Fruit fly (Drosophila melanogaster): ENCODE measurements around the gene drpr.
A peak's percentile ranks its signal among the peaks of the same experiment; 100 is the strongest.

drpr gene

DNA sequence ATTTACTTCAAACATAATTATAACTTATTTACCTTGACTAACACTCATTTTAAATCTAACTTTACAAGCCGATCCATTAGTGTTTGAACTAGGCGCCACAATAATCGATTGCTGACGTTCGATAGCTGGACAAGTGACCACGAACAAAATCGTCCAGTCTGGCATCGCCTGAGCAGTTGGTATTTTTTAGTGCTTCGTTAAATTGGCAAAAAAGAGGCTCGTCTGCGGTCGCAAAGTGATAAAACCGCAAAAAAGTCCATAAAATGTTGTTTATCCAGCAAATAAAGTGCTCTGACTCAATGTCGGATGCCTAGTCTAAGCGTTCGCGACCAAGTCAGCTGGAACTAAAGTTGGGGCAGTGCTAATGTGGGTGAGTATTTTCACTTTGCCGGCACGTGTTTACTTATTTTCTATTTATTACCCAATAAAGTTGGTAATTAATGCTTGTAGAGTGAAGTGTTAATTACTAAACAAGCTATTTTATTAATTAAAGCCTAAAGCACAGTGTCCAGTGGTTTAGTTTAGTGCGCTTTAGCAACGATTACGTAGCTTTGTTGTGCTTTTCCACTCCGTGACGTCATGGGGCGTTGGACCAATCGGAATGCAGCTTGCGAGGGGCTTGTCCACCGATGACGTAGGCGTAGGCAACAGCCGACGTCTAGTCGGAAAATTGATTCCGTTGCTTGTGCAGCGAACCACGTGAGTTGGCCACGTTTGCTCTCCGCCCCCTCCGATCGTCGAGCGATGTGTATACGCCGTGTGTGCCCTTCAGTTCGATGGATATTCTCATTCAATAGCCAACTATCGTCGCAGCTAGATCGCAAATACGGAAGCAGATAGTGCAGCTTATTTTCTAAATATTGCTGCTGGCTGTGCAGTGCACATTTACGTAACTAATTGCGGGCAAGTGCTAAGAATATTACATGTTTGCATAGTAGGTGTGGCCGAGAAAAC lies 7.7 kb upstream of the drpr start, which contains the start of gene Gk2:
Gene Gk2 (plus strand): TSS at position 33 of the 954 bp plus-strand sequence.
- TF ChIP-seq tai (GFP tag; optimal IDR thresholded peaks at IDR 0.05) (no peak), sv (GFP tag; optimal IDR thresholded peaks at IDR 0.05) (no peak), Abd-B (GFP tag; optimal IDR thresholded peaks at IDR 0.05) (no peak), Myc (optimal IDR thresholded peaks at IDR 0.05) (peak; percentile 19), dl (GFP tag; optimal IDR thresholded peaks at IDR 0.05; ENCODE audit: insufficient read depth in 1 of 2, partially characterized antibody in 2 of 2) (no peak), woc (GFP tag; optimal IDR thresholded peaks at IDR 0.05) (no peak), Hnf4 (GFP tag; optimal IDR thresholded peaks at IDR 0.05) (peak; percentile 2), CrebA (GFP tag; optimal IDR thresholded peaks at IDR 0.05; ENCODE audit: borderline replicate concordance) (no peak)

DNA sequence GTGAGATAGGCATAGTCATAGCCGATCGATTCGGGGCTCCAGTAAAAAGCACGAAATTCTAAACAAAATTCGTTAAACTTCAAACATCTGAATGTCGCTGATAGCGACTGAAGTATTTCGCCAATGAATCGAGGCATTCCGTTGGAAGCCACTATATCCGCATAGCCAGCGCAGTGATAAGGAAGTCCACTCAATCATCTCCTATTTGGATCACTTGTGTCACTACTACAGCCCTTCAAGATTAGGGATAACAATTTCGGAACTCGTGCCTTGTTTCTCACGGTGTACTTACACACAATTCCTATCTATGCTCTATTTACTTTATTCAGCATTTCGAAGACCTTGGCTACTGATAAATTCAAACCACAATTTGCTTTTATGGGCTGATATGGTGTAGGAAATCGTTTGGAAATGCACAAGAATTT lies 7.0 kb upstream of the drpr start, which contains the start of gene PIG-Wb:
Gene PIG-Wb (minus strand): TSS at position 209 of the 425 bp plus-strand sequence.
- peak; percentile 39 for TF ChIP-seq fru (GFP tag; optimal IDR thresholded peaks at IDR 0.05)
- TF ChIP-seq psq (GFP tag; optimal IDR thresholded peaks at IDR 0.05), result no peak

DNA sequence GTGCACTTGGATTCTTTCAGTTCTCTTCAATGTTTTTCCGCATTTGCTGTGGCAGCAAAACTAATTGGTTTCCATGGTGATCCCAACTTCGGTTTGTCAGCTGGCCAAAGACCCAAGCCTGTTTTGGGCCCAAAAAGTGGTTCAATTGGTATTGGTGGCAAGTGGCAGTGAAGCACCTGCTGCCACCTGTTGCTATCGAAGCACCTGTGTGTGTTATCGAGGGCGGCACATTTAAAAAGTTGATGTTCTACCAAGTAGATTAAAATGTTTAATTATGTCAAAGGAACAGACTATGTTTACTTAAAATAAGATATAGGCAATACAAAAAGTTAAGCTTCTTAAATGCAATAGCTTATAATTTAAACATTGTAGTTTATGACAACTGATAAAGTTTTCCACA lies 4.7 kb upstream of the drpr start, which contains the start of gene Oseg4:
Gene Oseg4 (minus strand): TSS at position 165 of the 400 bp plus-strand sequence.
- no peak for TF ChIP-seq pan (optimal IDR thresholded peaks at IDR 0.05)
- TF ChIP-seq lola (GFP tag; optimal IDR thresholded peaks at IDR 0.05), result no peak
- TF ChIP-seq Dfd (GFP tag; optimal IDR thresholded peaks at IDR 0.05), result no peak
- TF ChIP-seq brk (GFP tag; optimal IDR thresholded peaks at IDR 0.05), result no peak
- no peak for TF ChIP-seq Hr78 (GFP tag; optimal IDR thresholded peaks at IDR 0.05)
- no peak for TF ChIP-seq CrebA (GFP tag; optimal IDR thresholded peaks at IDR 0.05; ENCODE audit: borderline replicate concordance)
- no peak for TF ChIP-seq CG9705 (GFP tag; optimal IDR thresholded peaks at IDR 0.05)

DNA sequence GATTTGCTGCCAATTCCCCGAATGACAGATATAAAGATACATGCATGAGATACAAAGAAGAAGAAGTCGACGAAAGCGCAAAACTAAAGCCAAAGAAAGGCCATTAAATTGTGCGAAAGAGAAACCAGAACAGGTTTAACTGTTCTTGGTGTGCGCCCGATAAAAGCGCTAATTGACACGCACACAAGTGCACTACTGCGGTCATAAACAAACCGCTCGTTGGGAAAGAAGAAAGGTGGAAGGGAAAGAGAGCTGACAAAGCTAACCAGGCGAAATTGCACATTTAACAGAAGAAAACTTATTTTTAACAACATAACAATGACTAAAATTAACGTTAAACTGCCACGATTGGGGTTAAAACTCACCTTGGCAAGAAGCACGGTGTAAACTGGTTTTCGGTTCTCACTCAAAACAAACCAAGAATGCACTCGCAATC lies 729 bp downstream of the drpr start:
- TF ChIP-seq dl (GFP tag; optimal IDR thresholded peaks at IDR 0.05; ENCODE audit: insufficient read depth in 1 of 2, partially characterized antibody in 2 of 2) (no peak), Vsx2 (GFP tag; optimal IDR thresholded peaks at IDR 0.05; ENCODE audit: partially characterized antibody) (peak; percentile 24), psq (GFP tag; optimal IDR thresholded peaks at IDR 0.05) (peak; percentile 85)

DNA sequence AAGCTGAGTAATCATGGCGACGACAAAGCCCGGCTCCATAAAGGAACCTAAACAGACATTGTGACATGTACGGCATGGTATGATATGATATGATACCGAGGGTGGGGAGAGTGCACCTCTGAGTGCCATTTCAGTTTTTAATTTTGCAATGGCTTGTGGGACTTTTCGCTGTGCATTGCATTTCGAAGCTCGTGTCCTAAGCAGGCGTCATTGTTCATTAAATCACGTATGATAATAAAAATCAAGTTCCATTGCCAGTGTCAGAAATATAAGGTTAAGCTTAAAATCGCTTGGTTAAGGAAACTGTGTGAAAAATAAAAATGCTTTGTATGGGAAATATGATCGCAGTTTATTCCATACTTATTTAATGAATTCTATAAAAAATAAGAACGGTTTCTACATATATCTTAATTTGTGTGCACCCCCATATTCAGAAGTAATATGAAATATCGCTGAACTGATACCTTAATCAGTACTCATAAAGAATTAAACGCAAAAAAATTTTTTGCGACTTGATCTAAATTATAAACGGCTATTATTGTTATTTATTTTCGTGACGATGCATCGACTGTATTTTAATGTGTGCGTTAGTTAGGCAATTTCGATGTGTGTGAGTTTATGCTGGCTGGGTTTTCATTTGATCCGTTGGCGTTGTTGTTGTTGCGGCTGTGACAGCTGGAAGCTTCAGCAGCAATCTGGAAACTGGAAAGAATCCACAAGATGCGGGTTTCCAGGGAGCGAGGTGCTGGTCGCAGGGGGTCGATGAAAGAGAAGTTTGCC lies 1.3 kb downstream of the drpr start:
- no peak for TF ChIP-seq Myc (optimal IDR thresholded peaks at IDR 0.05)
- TF ChIP-seq Rel (GFP tag; optimal IDR thresholded peaks at IDR 0.05), result no peak
- peak; percentile 95 for TF ChIP-seq Rel (tag; optimal IDR thresholded peaks at IDR 0.05)

DNA sequence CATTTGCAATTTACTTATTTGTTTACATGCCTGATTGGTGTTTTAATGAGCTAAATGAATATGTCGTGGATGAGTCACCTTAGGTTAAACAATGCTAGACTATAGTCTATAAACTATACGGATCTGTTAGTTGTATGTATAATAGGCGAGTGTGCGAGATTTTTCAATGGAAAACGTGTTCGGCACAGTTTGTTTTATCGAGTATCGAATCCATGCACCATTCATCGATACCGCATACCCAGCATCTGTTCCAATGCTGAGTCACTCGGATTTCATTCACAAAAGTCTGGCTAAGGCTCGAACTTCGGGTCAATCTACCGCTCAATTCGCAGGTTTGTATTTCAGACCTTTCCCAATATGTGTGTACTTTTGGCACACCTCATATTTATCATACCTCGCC lies 3.5 kb downstream of the drpr start:
- TF ChIP-seq GATAd (GFP tag; optimal IDR thresholded peaks at IDR 0.05) (no peak), Vsx2 (GFP tag; optimal IDR thresholded peaks at IDR 0.05; ENCODE audit: partially characterized antibody) (no peak), rgr (GFP tag; optimal IDR thresholded peaks at IDR 0.05) (peak; percentile 6), OdsH (GFP tag; optimal IDR thresholded peaks at IDR 0.05) (no peak)

DNA sequence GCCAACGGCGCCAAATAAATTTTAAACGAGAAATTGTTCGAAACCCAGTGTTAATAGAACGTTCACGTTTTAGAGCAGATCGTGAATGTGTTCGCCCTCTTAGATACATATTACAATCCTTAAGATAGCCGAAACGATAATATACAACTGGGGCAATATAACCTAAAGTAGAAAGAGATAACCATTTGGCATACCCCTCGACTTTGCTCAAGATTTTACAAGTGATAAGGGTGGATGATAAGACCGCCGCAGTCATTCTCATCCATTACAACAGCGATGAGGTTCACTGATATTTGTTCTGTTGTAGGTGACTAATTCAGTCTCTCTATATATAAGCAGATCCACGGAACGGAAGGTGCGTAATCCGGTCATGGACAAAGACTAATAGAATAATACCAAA lies 4.2 kb downstream of the drpr start:
- TF ChIP-seq OdsH (GFP tag; optimal IDR thresholded peaks at IDR 0.05), result no peak
- no peak for TF ChIP-seq Jra (GFP tag; optimal IDR thresholded peaks at IDR 0.05)
- TF ChIP-seq fru (GFP tag; optimal IDR thresholded peaks at IDR 0.05), result no peak
- no peak for TF ChIP-seq Dfd (GFP tag; optimal IDR thresholded peaks at IDR 0.05)
- no peak for TF ChIP-seq jim (GFP tag; optimal IDR thresholded peaks at IDR 0.05)
- no peak for TF ChIP-seq CrebA (GFP tag; optimal IDR thresholded peaks at IDR 0.05; ENCODE audit: borderline replicate concordance)
- TF ChIP-seq CG32264 (GFP tag; optimal IDR thresholded peaks at IDR 0.05), result no peak
- no peak for TF ChIP-seq Rel (GFP tag; optimal IDR thresholded peaks at IDR 0.05)
- TF ChIP-seq Rel (tag; optimal IDR thresholded peaks at IDR 0.05), result no peak
